Worm (Caenorhabditis elegans) whole organism, L1 larva: Measurements from ENCODE around the gene Y47D3A.20.

Experiments
- C04F5.9 ChIP-seq: sonication (generic microtip); optimal IDR thresholded peaks from 2 replicates; lab custom pipeline; 2016; ENCODE audit warnings: missing genetic modification characterization, missing compliant biosample characterization
- C16A3.4 ChIP-seq: fragments of 150-350 bp; optimal IDR thresholded peaks from 2 replicates; lab custom pipeline; 2014; ENCODE audit warnings: missing biosample characterization, missing genetic modification characterization
- C34B4.2 ChIP-seq: sonication (generic microtip); optimal IDR thresholded peaks from 2 replicates; lab custom pipeline; 2017; ENCODE audit warnings: mild to moderate bottlenecking, missing genetic modification characterization, missing compliant biosample characterization
- Y116A8C.19 ChIP-seq: sonication (generic microtip); optimal IDR thresholded peaks from 2 replicates; lab custom pipeline; 2016; ENCODE audit warnings: missing compliant biosample characterization, missing genetic modification characterization, borderline replicate concordance
- ceh-90 ChIP-seq: sonication (generic microtip); optimal IDR thresholded peaks from 2 replicates; lab custom pipeline; 2016; ENCODE audit warnings: missing genetic modification characterization, missing compliant biosample characterization
- dsc-1 ChIP-seq: sonication (generic microtip); optimal IDR thresholded peaks from 2 replicates; lab custom pipeline; 2016; ENCODE audit warnings: mild to moderate bottlenecking, missing genetic modification characterization, missing compliant biosample characterization
- efl-1 ChIP-seq, 4 experiments: fragments of 150-350 bp; optimal IDR thresholded peaks in 3 of 4; peaks in 1 of 4; 1 replicate in 1 of 4; 2 replicates in 3 of 4; lab custom pipeline; 2014; ENCODE audit warnings: missing biosample characterization in 2 of 4, missing genetic modification characterization in 2 of 4, missing genetic modification reagents in 2 of 4
- egl-27 ChIP-seq, 2 experiments: fragments of 150-350 bp in 1 of 2; sonication (generic microtip); optimal IDR thresholded peaks; 3 replicates each; lab custom pipeline; 2017 to 2018; ENCODE audit warnings: missing biosample characterization in 2 of 2, missing genetic modification characterization in 2 of 2, missing genetic modification reagents in 2 of 2
- elt-2 ChIP-seq: sonication (generic microtip); optimal IDR thresholded peaks from 2 replicates; lab custom pipeline; 2016; ENCODE audit warnings: missing genetic modification characterization, mild to moderate bottlenecking, inconsistent platforms, missing compliant biosample characterization, missing genetic modification reagents
- elt-3 ChIP-seq, 6 experiments: fragments of 150-350 bp in 1 of 6; sonication (generic microtip); optimal IDR thresholded peaks; 2 replicates each; lab custom pipeline; 2017 to 2018; ENCODE audit warnings: missing biosample characterization in 6 of 6, missing genetic modification characterization in 6 of 6, inconsistent platforms in 1 of 6
- ets-5 ChIP-seq: fragments of 200-800 bp; sonication (Bioruptor generic); IDR thresholded peaks from 2 replicates; pipeline ENCODE4 v1.3.6; 2022; ENCODE audit warnings: missing genetic modification characterization, missing compliant biosample characterization
- fkh-10 ChIP-seq: sonication (generic microtip); optimal IDR thresholded peaks from 2 replicates; lab custom pipeline; 2017; ENCODE audit warnings: missing biosample characterization, missing genetic modification reagents, missing genetic modification characterization
- fkh-4 ChIP-seq: sonication (generic microtip); optimal IDR thresholded peaks from 2 replicates; lab custom pipeline; 2016; ENCODE audit warnings: missing compliant biosample characterization, missing genetic modification characterization, borderline replicate concordance
- grh-1 ChIP-seq: fragments of 200-800 bp; sonication (Bioruptor generic); IDR thresholded peaks from 2 replicates; pipeline ENCODE4 v1.3.6; 2022; ENCODE audit warnings: missing genetic modification reagents, missing genetic modification characterization, missing compliant biosample characterization
- hlh-17 ChIP-seq: fragments of 200-800 bp; sonication (Bioruptor generic); optimal IDR thresholded peaks from 2 replicates; lab custom pipeline; 2018; ENCODE audit warnings: missing genetic modification characterization, mild to moderate bottlenecking, missing compliant biosample characterization, moderate library complexity, borderline replicate concordance
- hlh-4 ChIP-seq: sonication (generic microtip); optimal IDR thresholded peaks from 2 replicates; lab custom pipeline; 2016; ENCODE audit warnings: mild to moderate bottlenecking, missing genetic modification characterization, missing compliant biosample characterization
- isw-1 ChIP-seq: fragments of 200-800 bp; sonication (Bioruptor generic); IDR thresholded peaks from 2 replicates; pipeline ENCODE4 v1.3.6; 2022; ENCODE audit warnings: missing genetic modification characterization, missing compliant biosample characterization
- lin-13 ChIP-seq: fragments of 150-350 bp; optimal IDR thresholded peaks from 2 replicates; lab custom pipeline; 2014; ENCODE audit warnings: missing biosample characterization, missing genetic modification reagents, missing genetic modification characterization
- lin-14 ChIP-seq: fragments of 200-800 bp; sonication (Bioruptor generic); optimal IDR thresholded peaks from 2 replicates; lab custom pipeline; 2018; ENCODE audit warnings: mild to moderate bottlenecking, missing genetic modification characterization, moderate library complexity, missing compliant biosample characterization
- lin-35 ChIP-seq, 2 experiments: fragments of 150-350 bp; optimal IDR thresholded peaks; 2 replicates each; lab custom pipeline; 2014; ENCODE audit warnings: missing biosample characterization in 2 of 2, missing genetic modification characterization in 2 of 2, missing genetic modification reagents in 2 of 2
- lsy-2 ChIP-seq, 2 experiments: fragments of 150-350 bp; optimal IDR thresholded peaks; 2 replicates each; lab custom pipeline; 2014; ENCODE audit warnings: missing biosample characterization in 2 of 2, missing genetic modification characterization in 2 of 2
- mab-9 ChIP-seq: fragments of 200-800 bp; sonication (Bioruptor generic); IDR thresholded peaks from 2 replicates; pipeline ENCODE4 v1.3.6; 2022; ENCODE audit warnings: missing genetic modification reagents, missing genetic modification characterization, missing compliant biosample characterization
- mdl-1 ChIP-seq, 2 experiments: fragments of 150-350 bp; optimal IDR thresholded peaks; 2 replicates each; lab custom pipeline; 2014 to 2017; ENCODE audit warnings: missing biosample characterization in 2 of 2, missing genetic modification characterization in 2 of 2, inconsistent platforms in 1 of 2
- nhr-11 ChIP-seq: fragments of 150-350 bp; optimal IDR thresholded peaks from 2 replicates; lab custom pipeline; 2014; ENCODE audit warnings: missing biosample characterization, missing genetic modification characterization
- nhr-12 ChIP-seq: sonication (generic microtip); optimal IDR thresholded peaks from 2 replicates; lab custom pipeline; 2017; ENCODE audit warnings: missing biosample characterization, missing genetic modification characterization
- nhr-237 ChIP-seq: fragments of 150-350 bp; optimal IDR thresholded peaks from 2 replicates; lab custom pipeline; 2014; ENCODE audit warnings: missing biosample characterization, missing genetic modification characterization
- nhr-47 ChIP-seq: sonication (generic microtip); optimal IDR thresholded peaks from 2 replicates; lab custom pipeline; 2016; ENCODE audit warnings: mild to moderate bottlenecking, missing genetic modification characterization, moderate library complexity, missing compliant biosample characterization
- nhr-76 ChIP-seq: sonication (generic microtip); optimal IDR thresholded peaks from 2 replicates; lab custom pipeline; 2017; ENCODE audit warnings: missing biosample characterization, missing genetic modification characterization
- nhr-77 ChIP-seq: fragments of 150-350 bp; optimal IDR thresholded peaks from 2 replicates; lab custom pipeline; 2014; ENCODE audit warnings: missing biosample characterization, missing genetic modification characterization
- nhr-85 ChIP-seq: sonication (generic microtip); peaks from one replicate; lab custom pipeline; 2016; ENCODE audit warnings: missing genetic modification characterization, inconsistent platforms, missing compliant biosample characterization
- nhr-90 ChIP-seq: sonication (generic microtip); optimal IDR thresholded peaks from 2 replicates; lab custom pipeline; 2016; ENCODE audit warnings: mild to moderate bottlenecking, missing genetic modification characterization, missing compliant biosample characterization; ENCODE audit not compliant: poor library complexity
- skn-1 ChIP-seq: fragments of 150-350 bp; optimal IDR thresholded peaks from 2 replicates; lab custom pipeline; 2014; ENCODE audit warnings: missing biosample characterization, missing genetic modification characterization
- sox-4 ChIP-seq: sonication (generic microtip); optimal IDR thresholded peaks from 2 replicates; lab custom pipeline; 2016; ENCODE audit warnings: missing genetic modification characterization, missing compliant biosample characterization
- sptf-1 ChIP-seq: fragments of 150-350 bp; optimal IDR thresholded peaks from 2 replicates; lab custom pipeline; 2014; ENCODE audit warnings: missing biosample characterization, missing genetic modification characterization
- sup-37 ChIP-seq: fragments of 200-800 bp; sonication (Bioruptor generic); optimal IDR thresholded peaks from 2 replicates; lab custom pipeline; 2018; ENCODE audit warnings: mild to moderate bottlenecking, missing genetic modification characterization, missing compliant biosample characterization
- tlp-1 ChIP-seq: fragments of 150-350 bp; optimal IDR thresholded peaks from 2 replicates; lab custom pipeline; 2014; ENCODE audit warnings: missing biosample characterization, missing genetic modification characterization
- unc-30 ChIP-seq: sonication (generic microtip); optimal IDR thresholded peaks from 2 replicates; lab custom pipeline; 2017; ENCODE audit warnings: missing biosample characterization, missing genetic modification characterization
- vab-15 ChIP-seq: sonication (generic microtip); optimal IDR thresholded peaks from 2 replicates; lab custom pipeline; 2017; ENCODE audit warnings: missing genotype, mild to moderate bottlenecking, missing genetic modification characterization, missing compliant biosample characterization
- ztf-4 ChIP-seq: fragments of 150-350 bp; optimal IDR thresholded peaks from 2 replicates; lab custom pipeline; 2014; ENCODE audit warnings: missing biosample characterization, missing genetic modification characterization

Y47D3A.20 gene

ce11 chrIII:11317164-11317620, 42.3 kb downstream of the Y47D3A.20 start, which contains the start of gene mcm-10 (continued):
- TF ChIP-seq sup-37 (GFP tag; lab: Kevin White, UChicago) = peak; percentile 2
- no peak for TF ChIP-seq tlp-1 (tag; lab: Kevin White, UChicago)
- peak; percentile 72 for TF ChIP-seq ceh-90 (tag; lab: Kevin White, UChicago)
- peak; percentile 80 for TF ChIP-seq isw-1 (GFP tag; lab: Robert Waterston, UW)
- no peak for TF ChIP-seq egl-27 (tag; optimal IDR thresholded peaks at IDR 0.05; lab: Kevin White, UChicago)
- TF ChIP-seq ets-5 = no peak
- peak; percentile 55 for TF ChIP-seq grh-1
- TF ChIP-seq Y116A8C.19 (tag; lab: Kevin White, UChicago) = peak; percentile 71
- peak; percentile 95 for TF ChIP-seq nhr-85
- TF ChIP-seq nhr-12 (tag; lab: Kevin White, UChicago) = no peak
- peak; percentile 65 for TF ChIP-seq nhr-237 (tag; lab: Kevin White, UChicago)
- no peak for TF ChIP-seq nhr-76
- TF ChIP-seq hlh-17 (GFP tag; lab: Kevin White, UChicago) = no peak
- TF ChIP-seq lsy-2 (tag; optimal IDR thresholded peaks at IDR 0.05; lab: Kevin White, UChicago) = peak; percentile 66 to 82
- TF ChIP-seq C04F5.9 = peak; percentile 87
- peak in 1 of 2 experiments; percentile 20 for TF ChIP-seq mdl-1 (tag; optimal IDR thresholded peaks at IDR 0.05; lab: Kevin White, UChicago)
- peak; percentile 68 for TF ChIP-seq fkh-10 (GFP tag; lab: Kevin White, UChicago)
- TF ChIP-seq ztf-4 (tag; lab: Kevin White, UChicago) = no peak
- TF ChIP-seq fkh-4 (tag; lab: Kevin White, UChicago) = peak; percentile 84
- TF ChIP-seq unc-30 (tag; lab: Kevin White, UChicago) = no peak
- TF ChIP-seq skn-1 (tag; lab: Kevin White, UChicago) = no peak
- peak in 1 of 6 experiments; percentile 46 for TF ChIP-seq elt-3 (tag; optimal IDR thresholded peaks at IDR 0.05; lab: Kevin White, UChicago)
- TF ChIP-seq lin-35 (GFP tag; optimal IDR thresholded peaks at IDR 0.05; lab: Kevin White, UChicago) = peak; percentile 89 to 94
- peak; percentile 89 for TF ChIP-seq dsc-1
- peak; percentile 53 for TF ChIP-seq hlh-4
- peak; percentile 50; the same call in 1 of the 2 replicates for TF ChIP-seq mab-9 (GFP tag; lab: Robert Waterston, UW)
- peak; percentile 91 for TF ChIP-seq sox-4 (tag; lab: Kevin White, UChicago)
- peak; percentile 65 for TF ChIP-seq C16A3.4 (tag; lab: Kevin White, UChicago)
- TF ChIP-seq elt-2 (tag; lab: Kevin White, UChicago) = peak; percentile 65
- no peak for TF ChIP-seq sptf-1 (tag; lab: Kevin White, UChicago)
- TF ChIP-seq nhr-47 = peak; percentile 95
- no peak for TF ChIP-seq C34B4.2 (tag; lab: Kevin White, UChicago)
- TF ChIP-seq nhr-90 (tag; lab: Kevin White, UChicago) = peak; percentile 92
- TF ChIP-seq lin-13 (GFP tag; lab: Kevin White, UChicago) = peak; percentile 50
- peak; percentile 79 for TF ChIP-seq vab-15 (tag; lab: Kevin White, UChicago)
- TF ChIP-seq nhr-11 (tag; lab: Kevin White, UChicago) = no peak
- TF ChIP-seq lin-14 (GFP tag; lab: Kevin White, UChicago) = no peak

- TF ChIP-seq efl-1 (optimal IDR thresholded peaks at IDR 0.05; lab: Kevin White, UChicago) (no peak), efl-1 (GFP tag; optimal IDR thresholded peaks at IDR 0.05 in 1 of 2; lab: Kevin White, UChicago) (peak in 1 of 2 experiments; percentile 62), nhr-85 (no peak)
- TF ChIP-seq, all 84 proteins: peak for 1
These were observed 43.3 kb downstream of the Y47D3A.20 start, which contains the start of gene teg-1 for ce11 chrIII:11318131-11318530. teg-1 (minus strand) TSS chrIII:11318231.

DNA sequence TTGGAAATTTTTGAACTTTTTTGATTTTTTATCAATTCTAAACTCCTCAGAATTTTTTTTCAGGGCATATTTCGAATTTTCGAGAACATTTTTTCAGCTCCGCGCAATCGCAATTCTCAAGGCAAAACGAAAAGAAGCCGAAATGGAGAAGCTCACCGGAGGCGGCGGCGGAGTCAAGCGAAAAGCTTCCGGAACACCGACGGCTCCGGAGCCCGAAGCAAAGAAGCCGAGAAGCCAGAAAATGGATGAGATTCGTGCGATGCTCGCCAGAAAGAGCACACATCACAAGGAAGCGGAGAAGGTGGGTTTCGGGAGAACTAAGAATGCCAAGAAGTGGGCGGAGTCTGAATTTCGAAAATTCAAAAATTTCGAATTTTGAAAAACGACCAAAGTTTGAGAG, 49.2 kb downstream of the Y47D3A.20 start:
- TF ChIP-seq nhr-77 (no peak), nhr-85 (peak; percentile 12), efl-1 (optimal IDR thresholded peaks at IDR 0.05; lab: Kevin White, UChicago) (no peak), efl-1 (GFP tag; optimal IDR thresholded peaks at IDR 0.05 in 1 of 2; lab: Kevin White, UChicago) (peak in 1 of 2 experiments; percentile 64), C34B4.2 (tag; lab: Kevin White, UChicago) (no peak), egl-27 (tag; optimal IDR thresholded peaks at IDR 0.05; lab: Kevin White, UChicago) (no peak), mab-9 (GFP tag; lab: Robert Waterston, UW) (0 out of 2 replicates have a peak, but pooled peaks have one; percentile 18), grh-1 (0 out of 2 replicates have a peak, but pooled peaks have one; percentile 7)
- TF ChIP-seq, all 84 proteins: peak for 4
